Worm (Caenorhabditis elegans) whole organism, L1 larva: ENCODE measurements around the gene F59A6.4.

Source experiments
- C04F5.9 ChIP-seq: sonication (generic microtip); optimal IDR thresholded peaks from 2 replicates; lab custom pipeline; 2016; ENCODE audit warnings: missing genetic modification characterization, missing compliant biosample characterization
- C16A3.4 ChIP-seq: fragments of 150-350 bp; optimal IDR thresholded peaks from 2 replicates; lab custom pipeline; 2014; ENCODE audit warnings: missing biosample characterization, missing genetic modification characterization
- Y116A8C.19 ChIP-seq: sonication (generic microtip); optimal IDR thresholded peaks from 2 replicates; lab custom pipeline; 2016; ENCODE audit warnings: missing compliant biosample characterization, missing genetic modification characterization, borderline replicate concordance
- aly-2 ChIP-seq: fragments of 150-350 bp; optimal IDR thresholded peaks from 2 replicates; lab custom pipeline; 2014; ENCODE audit warnings: missing biosample characterization, missing genetic modification characterization
- ama-1 ChIP-seq: fragments of 150-350 bp; optimal IDR thresholded peaks from 2 replicates; lab custom pipeline; 2014
- blmp-1 ChIP-seq: fragments of 150-350 bp; optimal IDR thresholded peaks from 2 replicates; lab custom pipeline; 2014; ENCODE audit warnings: missing biosample characterization, missing genetic modification characterization
- ceh-88 ChIP-seq: fragments of 200-800 bp; sonication (Bioruptor generic); IDR thresholded peaks from 2 replicates; pipeline ENCODE4 v1.3.6; 2022; ENCODE audit warnings: missing genetic modification characterization, missing compliant biosample characterization
- ces-1 ChIP-seq: fragments of 150-350 bp; optimal IDR thresholded peaks from 2 replicates; lab custom pipeline; 2014; ENCODE audit warnings: missing biosample characterization, missing genetic modification reagents, missing genetic modification characterization
- dpl-1 ChIP-seq, 3 experiments: fragments of 150-350 bp in 2 of 3; sonication (generic microtip) in 1 of 3; optimal IDR thresholded peaks; 2 replicates each; lab custom pipeline; 2014 to 2017; ENCODE audit warnings: missing biosample characterization in 3 of 3, missing genetic modification characterization in 3 of 3, missing genetic modification reagents in 3 of 3
- efl-1 ChIP-seq, 4 experiments: fragments of 150-350 bp; optimal IDR thresholded peaks in 3 of 4; peaks in 1 of 4; 1 replicate in 1 of 4; 2 replicates in 3 of 4; lab custom pipeline; 2014; ENCODE audit warnings: missing biosample characterization in 2 of 4, missing genetic modification characterization in 2 of 4, missing genetic modification reagents in 2 of 4
- efl-3 ChIP-seq: fragments of 200-800 bp; sonication (Bioruptor generic); optimal IDR thresholded peaks from 2 replicates; lab custom pipeline; 2018; ENCODE audit warnings: mild to moderate bottlenecking, missing genetic modification characterization, missing compliant biosample characterization
- egl-13 ChIP-seq: sonication (generic microtip); optimal IDR thresholded peaks from 2 replicates; lab custom pipeline; 2016; ENCODE audit warnings: missing genotype, missing genetic modification reagents, missing genetic modification characterization, missing compliant biosample characterization
- egl-27 ChIP-seq, 2 experiments: fragments of 150-350 bp in 1 of 2; sonication (generic microtip); optimal IDR thresholded peaks; 3 replicates each; lab custom pipeline; 2017 to 2018; ENCODE audit warnings: missing biosample characterization in 2 of 2, missing genetic modification characterization in 2 of 2, missing genetic modification reagents in 2 of 2
- elt-3 ChIP-seq, 6 experiments: fragments of 150-350 bp in 1 of 6; sonication (generic microtip); optimal IDR thresholded peaks; 2 replicates each; lab custom pipeline; 2017 to 2018; ENCODE audit warnings: missing biosample characterization in 6 of 6, missing genetic modification characterization in 6 of 6, inconsistent platforms in 1 of 6
- fkh-10 ChIP-seq: sonication (generic microtip); optimal IDR thresholded peaks from 2 replicates; lab custom pipeline; 2017; ENCODE audit warnings: missing biosample characterization, missing genetic modification reagents, missing genetic modification characterization
- fkh-8 ChIP-seq: sonication (generic microtip); optimal IDR thresholded peaks from 2 replicates; lab custom pipeline; 2016; ENCODE audit warnings: mild to moderate bottlenecking, missing genetic modification characterization, missing compliant biosample characterization
- hlh-17 ChIP-seq: fragments of 200-800 bp; sonication (Bioruptor generic); optimal IDR thresholded peaks from 2 replicates; lab custom pipeline; 2018; ENCODE audit warnings: missing genetic modification characterization, mild to moderate bottlenecking, missing compliant biosample characterization, moderate library complexity, borderline replicate concordance
- hlh-4 ChIP-seq: sonication (generic microtip); optimal IDR thresholded peaks from 2 replicates; lab custom pipeline; 2016; ENCODE audit warnings: mild to moderate bottlenecking, missing genetic modification characterization, missing compliant biosample characterization
- hpl-2 ChIP-seq: fragments of 150-350 bp; optimal IDR thresholded peaks from 2 replicates; lab custom pipeline; 2014; ENCODE audit warnings: missing biosample characterization, missing genetic modification reagents, missing genetic modification characterization
- isw-1 ChIP-seq: fragments of 200-800 bp; sonication (Bioruptor generic); IDR thresholded peaks from 2 replicates; pipeline ENCODE4 v1.3.6; 2022; ENCODE audit warnings: missing genetic modification characterization, missing compliant biosample characterization
- jun-1 ChIP-seq: fragments of 150-350 bp; optimal IDR thresholded peaks from 2 replicates; lab custom pipeline; 2014; ENCODE audit warnings: missing biosample characterization, missing genetic modification reagents, missing genetic modification characterization
- lin-14 ChIP-seq: fragments of 200-800 bp; sonication (Bioruptor generic); optimal IDR thresholded peaks from 2 replicates; lab custom pipeline; 2018; ENCODE audit warnings: mild to moderate bottlenecking, missing genetic modification characterization, moderate library complexity, missing compliant biosample characterization
- lin-15B ChIP-seq: fragments of 150-350 bp; sonication (generic microtip); optimal IDR thresholded peaks from 3 replicates; lab custom pipeline; 2014; ENCODE audit warnings: missing biosample characterization, missing genetic modification characterization
- lin-39 ChIP-seq: fragments of 150-350 bp; optimal IDR thresholded peaks from 2 replicates; lab custom pipeline; 2014; ENCODE audit warnings: missing biosample characterization, missing genetic modification reagents, missing genetic modification characterization
- lsy-2 ChIP-seq, 2 experiments: fragments of 150-350 bp; optimal IDR thresholded peaks; 2 replicates each; lab custom pipeline; 2014; ENCODE audit warnings: missing biosample characterization in 2 of 2, missing genetic modification characterization in 2 of 2
- mab-9 ChIP-seq: fragments of 200-800 bp; sonication (Bioruptor generic); IDR thresholded peaks from 2 replicates; pipeline ENCODE4 v1.3.6; 2022; ENCODE audit warnings: missing genetic modification reagents, missing genetic modification characterization, missing compliant biosample characterization
- mdl-1 ChIP-seq, 2 experiments: fragments of 150-350 bp; optimal IDR thresholded peaks; 2 replicates each; lab custom pipeline; 2014 to 2017; ENCODE audit warnings: missing biosample characterization in 2 of 2, missing genetic modification characterization in 2 of 2, inconsistent platforms in 1 of 2
- mef-2 ChIP-seq: fragments of 150-350 bp; optimal IDR thresholded peaks from 2 replicates; lab custom pipeline; 2014; ENCODE audit warnings: missing biosample characterization, missing genetic modification characterization
- nhr-11 ChIP-seq: fragments of 150-350 bp; optimal IDR thresholded peaks from 2 replicates; lab custom pipeline; 2014; ENCODE audit warnings: missing biosample characterization, missing genetic modification characterization
- nhr-20 ChIP-seq: sonication (generic microtip); optimal IDR thresholded peaks from 2 replicates; lab custom pipeline; 2016; ENCODE audit warnings: mild to moderate bottlenecking, missing genetic modification characterization, missing compliant biosample characterization
- nhr-28 ChIP-seq: fragments of 150-350 bp; optimal IDR thresholded peaks from 2 replicates; lab custom pipeline; 2014; ENCODE audit warnings: missing biosample characterization, missing genetic modification characterization
- nhr-71 ChIP-seq: sonication (generic microtip); optimal IDR thresholded peaks from 2 replicates; lab custom pipeline; 2016; ENCODE audit warnings: mild to moderate bottlenecking, missing genetic modification characterization, moderate library complexity, missing compliant biosample characterization
- nhr-76 ChIP-seq: sonication (generic microtip); optimal IDR thresholded peaks from 2 replicates; lab custom pipeline; 2017; ENCODE audit warnings: missing biosample characterization, missing genetic modification characterization
- nhr-77 ChIP-seq: fragments of 150-350 bp; optimal IDR thresholded peaks from 2 replicates; lab custom pipeline; 2014; ENCODE audit warnings: missing biosample characterization, missing genetic modification characterization
- nhr-84 ChIP-seq: sonication (generic microtip); optimal IDR thresholded peaks from 2 replicates; lab custom pipeline; 2017; ENCODE audit warnings: missing biosample characterization, missing genetic modification characterization
- nhr-85 ChIP-seq: sonication (generic microtip); peaks from one replicate; lab custom pipeline; 2016; ENCODE audit warnings: missing genetic modification characterization, inconsistent platforms, missing compliant biosample characterization
- nhr-90 ChIP-seq: sonication (generic microtip); optimal IDR thresholded peaks from 2 replicates; lab custom pipeline; 2016; ENCODE audit warnings: mild to moderate bottlenecking, missing genetic modification characterization, missing compliant biosample characterization; ENCODE audit not compliant: poor library complexity
- pag-3 ChIP-seq: sonication (generic microtip); optimal IDR thresholded peaks from 2 replicates; lab custom pipeline; 2017; ENCODE audit warnings: missing genetic modification characterization, mild to moderate bottlenecking, missing compliant biosample characterization, antibody characterized with exemption, borderline replicate concordance; ENCODE audit not compliant: insufficient read depth
- rnt-1 ChIP-seq: sonication (generic microtip); optimal IDR thresholded peaks from 2 replicates; lab custom pipeline; 2016; ENCODE audit warnings: mild to moderate bottlenecking, missing genetic modification characterization, moderate library complexity, missing compliant biosample characterization
- skn-1 ChIP-seq: fragments of 150-350 bp; optimal IDR thresholded peaks from 2 replicates; lab custom pipeline; 2014; ENCODE audit warnings: missing biosample characterization, missing genetic modification characterization
- snu-23 ChIP-seq: sonication (generic microtip); optimal IDR thresholded peaks from 2 replicates; lab custom pipeline; 2016; ENCODE audit warnings: missing genetic modification characterization, missing compliant biosample characterization
- sup-37 ChIP-seq: fragments of 200-800 bp; sonication (Bioruptor generic); optimal IDR thresholded peaks from 2 replicates; lab custom pipeline; 2018; ENCODE audit warnings: mild to moderate bottlenecking, missing genetic modification characterization, missing compliant biosample characterization
- tbx-2 ChIP-seq: sonication (generic microtip); optimal IDR thresholded peaks from 2 replicates; lab custom pipeline; 2016; ENCODE audit warnings: missing genetic modification characterization, missing compliant biosample characterization
- unc-30 ChIP-seq: sonication (generic microtip); optimal IDR thresholded peaks from 2 replicates; lab custom pipeline; 2017; ENCODE audit warnings: missing biosample characterization, missing genetic modification characterization
- unc-62 ChIP-seq: fragments of 150-350 bp; optimal IDR thresholded peaks from 2 replicates; lab custom pipeline; 2014; ENCODE audit warnings: missing biosample characterization, missing genetic modification reagents, missing genetic modification characterization
- unc-98 ChIP-seq: fragments of 200-800 bp; sonication (Bioruptor generic); IDR thresholded peaks from 2 replicates; pipeline ENCODE4 v1.3.6; 2022; ENCODE audit warnings: missing genetic modification characterization, missing compliant biosample characterization
- vab-15 ChIP-seq: sonication (generic microtip); optimal IDR thresholded peaks from 2 replicates; lab custom pipeline; 2017; ENCODE audit warnings: missing genotype, mild to moderate bottlenecking, missing genetic modification characterization, missing compliant biosample characterization
- xbp-1 ChIP-seq: sonication (generic microtip); optimal IDR thresholded peaks from 2 replicates; lab custom pipeline; 2016; ENCODE audit warnings: missing genetic modification characterization, missing compliant biosample characterization
- zag-1 ChIP-seq: fragments of 150-350 bp; optimal IDR thresholded peaks from 2 replicates; lab custom pipeline; 2014; ENCODE audit warnings: missing biosample characterization, missing genetic modification characterization
- zip-4 ChIP-seq: fragments of 200-800 bp; sonication (Bioruptor generic); optimal IDR thresholded peaks from 2 replicates; lab custom pipeline; 2018; ENCODE audit warnings: mild to moderate bottlenecking, missing genetic modification characterization, moderate library complexity, missing compliant biosample characterization
- ztf-11 ChIP-seq, 2 experiments: sonication (generic microtip); optimal IDR thresholded peaks; 2 replicates each; lab custom pipeline; 2016 to 2017; ENCODE audit warnings: missing genetic modification characterization in 2 of 2, missing biosample characterization in 1 of 2, missing compliant biosample characterization in 1 of 2

The F59A6.4 gene

ce11 chrII:5019389-5020108 is 14.7 kb downstream of the F59A6.4 start:
- no peak for TF ChIP-seq egl-13 (tag; lab: Kevin White, UChicago)
- TF ChIP-seq C04F5.9 (tag; lab: Kevin White, UChicago) = no peak
- TF ChIP-seq nhr-71 = peak; percentile 54
- TF ChIP-seq zag-1 (tag; lab: Kevin White, UChicago) = no peak
- no peak for TF ChIP-seq nhr-11 (tag; lab: Kevin White, UChicago)
- TF ChIP-seq hlh-4 (tag; lab: Kevin White, UChicago) = no peak
- no peak for TF ChIP-seq zip-4 (GFP tag; lab: Kevin White, UChicago)
- TF ChIP-seq nhr-77 (tag; lab: Kevin White, UChicago) = no peak
- TF ChIP-seq jun-1 (tag; lab: Kevin White, UChicago) = no peak
- TF ChIP-seq efl-3 (GFP tag; lab: Kevin White, UChicago) = no peak
- TF ChIP-seq nhr-90 (tag; lab: Kevin White, UChicago) = peak; percentile 24
- peak in 5 of 6 experiments; percentile 12 to 89 (median 84) for TF ChIP-seq elt-3 (tag; optimal IDR thresholded peaks at IDR 0.05; lab: Kevin White, UChicago)
- peak in 1 of 2 experiments; percentile 23 for TF ChIP-seq mdl-1 (tag; optimal IDR thresholded peaks at IDR 0.05; lab: Kevin White, UChicago)
- no peak for TF ChIP-seq hlh-17 (GFP tag; lab: Kevin White, UChicago)
- TF ChIP-seq dpl-1 (GFP tag; optimal IDR thresholded peaks at IDR 0.05; lab: Kevin White, UChicago) = peak in 1 of 3 experiments; percentile 15
- TF ChIP-seq vab-15 = no peak
- TF ChIP-seq mab-9 = no peak
- TF ChIP-seq nhr-20 (tag; lab: Kevin White, UChicago) = peak; percentile 57
- peak; percentile 89 for TF ChIP-seq nhr-85 (tag; lab: Kevin White, UChicago)
- no peak for TF ChIP-seq nhr-84 (tag; lab: Kevin White, UChicago)
- peak; percentile 10 to 60 for TF ChIP-seq lsy-2 (tag; optimal IDR thresholded peaks at IDR 0.05; lab: Kevin White, UChicago)
- TF ChIP-seq rnt-1 (tag; lab: Kevin White, UChicago) = no peak
- no peak for TF ChIP-seq mef-2 (tag; lab: Kevin White, UChicago)
- TF ChIP-seq tbx-2 = no peak
- TF ChIP-seq unc-98 (GFP tag; lab: Robert Waterston, UW) = no peak
- no peak for TF ChIP-seq skn-1 (tag; lab: Kevin White, UChicago)
- TF ChIP-seq xbp-1 (tag; lab: Kevin White, UChicago) = no peak
- no peak for TF ChIP-seq unc-30 (tag; lab: Kevin White, UChicago)
- no peak for TF ChIP-seq nhr-28
- no peak for TF ChIP-seq ama-1 (lab: Kevin White, UChicago)
- TF ChIP-seq unc-62 (GFP tag; lab: Kevin White, UChicago) = no peak
- peak; percentile 24 for TF ChIP-seq blmp-1
- no peak for TF ChIP-seq lin-39
- no peak for TF ChIP-seq egl-27 (tag; optimal IDR thresholded peaks at IDR 0.05; lab: Kevin White, UChicago)
- peak; percentile 81 for TF ChIP-seq lin-14
- no peak for TF ChIP-seq hpl-2 (GFP tag; lab: Kevin White, UChicago)
- no peak for TF ChIP-seq lin-15B
- TF ChIP-seq ceh-88 (GFP tag; lab: Robert Waterston, UW) = 0 out of 2 replicates have a peak, but pooled peaks have one; percentile 16
- no peak for TF ChIP-seq aly-2 (tag; lab: Kevin White, UChicago)
- TF ChIP-seq C16A3.4 (tag; lab: Kevin White, UChicago) = no peak
- no peak for TF ChIP-seq sup-37 (GFP tag; lab: Kevin White, UChicago)
- no peak for TF ChIP-seq isw-1
- TF ChIP-seq efl-1 (optimal IDR thresholded peaks at IDR 0.05; lab: Kevin White, UChicago) = no peak
- TF ChIP-seq efl-1 (GFP tag; optimal IDR thresholded peaks at IDR 0.05 in 1 of 2; lab: Kevin White, UChicago) = peak in 1 of 2 experiments; percentile 89
- no peak for TF ChIP-seq fkh-8 (tag; lab: Kevin White, UChicago)
- no peak for TF ChIP-seq ces-1 (GFP tag; lab: Kevin White, UChicago)
- TF ChIP-seq nhr-76 (tag; lab: Kevin White, UChicago) = no peak
- TF ChIP-seq fkh-10 (GFP tag; lab: Kevin White, UChicago) = no peak
- TF ChIP-seq pag-3 (tag; lab: Kevin White, UChicago) = no peak
- peak; percentile 53 for TF ChIP-seq snu-23
- TF ChIP-seq Y116A8C.19 (tag; lab: Kevin White, UChicago) = no peak
- no peak for TF ChIP-seq ztf-11 (tag; optimal IDR thresholded peaks at IDR 0.05; lab: Kevin White, UChicago)
